Worm (Caenorhabditis elegans): ENCODE measurements around the gene acl-14.

DNA sequence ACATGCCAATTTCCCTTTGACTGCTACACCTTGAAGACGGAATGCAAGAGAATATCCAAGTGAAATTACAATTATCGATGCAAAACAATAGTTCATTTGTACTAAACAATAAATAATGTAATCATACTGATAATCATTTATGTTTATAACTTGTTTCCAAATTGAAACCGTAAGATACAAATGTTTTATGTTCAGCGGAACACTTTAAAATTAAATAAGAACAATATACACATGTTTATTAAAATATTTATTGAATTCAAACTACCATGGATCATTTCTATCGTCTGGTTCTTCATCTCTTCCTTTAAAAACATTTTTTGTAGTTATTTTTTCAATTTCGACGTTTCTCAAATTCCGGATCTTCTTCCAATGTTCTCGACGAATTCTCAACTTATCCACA is 21.9 kb upstream of the acl-14 start, which contains the start of gene ttr-40:
- TF ChIP-seq W03F9.2 (tag; optimal IDR thresholded peaks at IDR 0.05): no peak
- TF ChIP-seq him-1 (tag; optimal IDR thresholded peaks at IDR 0.05): no peak
- TF ChIP-seq dao-5 (tag; optimal IDR thresholded peaks at IDR 0.05): no peak

All from whole organism, L4/young adult.